Fruit fly (Drosophila melanogaster): ENCODE data around the gene CG5989.
A peak's percentile ranks its signal among the peaks of the same experiment; 100 is the strongest.

Gene CG5989

DNA sequence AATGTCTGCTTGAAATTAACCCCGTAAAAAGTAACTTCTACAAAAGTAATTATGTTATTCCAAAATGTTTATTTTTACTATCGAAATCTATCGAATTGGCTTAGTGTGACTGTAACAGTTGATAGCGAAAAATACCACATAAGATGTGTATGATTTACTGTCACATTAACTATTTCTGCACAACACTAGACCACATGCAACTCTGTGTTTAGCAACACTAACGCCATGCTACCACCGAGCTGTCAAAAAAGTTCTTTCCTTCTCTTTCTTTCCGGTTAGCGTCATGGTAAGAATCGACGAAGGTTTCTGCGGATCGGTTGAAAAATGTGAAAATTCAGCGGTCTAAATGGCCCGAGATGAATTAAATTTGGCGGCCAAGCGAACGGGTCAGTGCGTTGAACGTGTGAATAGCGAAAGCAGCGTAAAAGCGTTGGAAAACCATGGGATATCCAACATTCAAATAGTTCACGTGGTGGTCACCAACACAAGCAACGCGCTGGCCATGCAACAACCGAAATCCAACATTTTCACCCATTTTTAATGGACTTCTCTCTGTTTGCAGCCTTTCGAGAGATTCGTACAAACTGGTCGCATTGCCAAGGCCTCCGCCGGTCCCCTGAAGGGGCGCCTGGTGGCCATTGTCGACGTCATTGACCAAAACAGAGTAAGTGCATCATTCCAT, 3.1 kb downstream of the CG5989 start, which contains the start of the genes Nelf-E and RpL14 (continued):
- TF ChIP-seq pzg (GFP tag; optimal IDR thresholded peaks at IDR 0.05) = peak; percentile 100
- TF ChIP-seq sqz (GFP tag; optimal IDR thresholded peaks at IDR 0.05) = no peak
- TF ChIP-seq az2 (GFP tag; optimal IDR thresholded peaks at IDR 0.05) = peak; percentile 76
- peak; percentile 93 for TF ChIP-seq CG34422 (GFP tag; IDR thresholded peaks at IDR 0.05)
- TF ChIP-seq BtbVII (GFP tag; optimal IDR thresholded peaks at IDR 0.05) = peak; percentile 96
- peak; percentile 75 for TF ChIP-seq sisA (GFP tag; IDR thresholded peaks at IDR 0.05)
- peak; percentile 81 for TF ChIP-seq CG2889 (GFP tag; IDR thresholded peaks at IDR 0.05)
- peak; percentile 88 for TF ChIP-seq CG10274 (GFP tag; optimal IDR thresholded peaks at IDR 0.05)
- TF ChIP-seq CG11398 (GFP tag; optimal IDR thresholded peaks at IDR 0.05) = peak; percentile 98
- TF ChIP-seq Chrac-16 (GFP tag; optimal IDR thresholded peaks at IDR 0.05) = peak; percentile 80
- peak; percentile 92 for TF ChIP-seq CG14014 (GFP tag; IDR thresholded peaks at IDR 0.05)
- TF ChIP-seq CG15601 (tag; optimal IDR thresholded peaks at IDR 0.05) = peak; percentile 93
- TF ChIP-seq CG1647 (GFP tag; optimal IDR thresholded peaks at IDR 0.05) = peak; percentile 91
- TF ChIP-seq CG9437 (GFP tag; optimal IDR thresholded peaks at IDR 0.05) = peak; percentile 88
- peak; percentile 66; the same call in 1 of the 2 replicates for TF ChIP-seq CG13287 (GFP tag; IDR thresholded peaks at IDR 0.05; ENCODE audit: partially characterized antibody)
- TF ChIP-seq CG3838 (GFP tag; optimal IDR thresholded peaks at IDR 0.05) = peak; percentile 86
- peak; percentile 95 for TF ChIP-seq schlank (tag; optimal IDR thresholded peaks at IDR 0.05)
- peak; percentile 98 for TF ChIP-seq B-H2 (GFP tag; optimal IDR thresholded peaks at IDR 0.05)
- peak; percentile 92 for TF ChIP-seq stc (GFP tag; IDR thresholded peaks at IDR 0.05)
- TF ChIP-seq crol (GFP tag; IDR thresholded peaks at IDR 0.05) = peak; percentile 66
- TF ChIP-seq Lpt (GFP tag; optimal IDR thresholded peaks at IDR 0.05) = no peak
- TF ChIP-seq CG15479 (GFP tag; optimal IDR thresholded peaks at IDR 0.05) = peak; percentile 40
- peak; percentile 87 for TF ChIP-seq bowl (GFP tag; IDR thresholded peaks at IDR 0.05)
- TF ChIP-seq mirr (GFP tag; optimal IDR thresholded peaks at IDR 0.05) = peak; percentile 99
- TF ChIP-seq Adf1 (GFP tag; IDR thresholded peaks at IDR 0.05) = peak; percentile 83
- TF ChIP-seq CG8089 (GFP tag; optimal IDR thresholded peaks at IDR 0.05) = peak; percentile 96
- TF ChIP-seq C15 (GFP tag; IDR thresholded peaks at IDR 0.05) = peak; percentile 91
- peak; percentile 93 for TF ChIP-seq Hsf (GFP tag; optimal IDR thresholded peaks at IDR 0.05)
- peak; percentile 93 for TF ChIP-seq oc (tag; optimal IDR thresholded peaks at IDR 0.05)
- TF ChIP-seq CG2875 (GFP tag; optimal IDR thresholded peaks at IDR 0.05) = peak; percentile 93
- peak; percentile 61; the same call in 1 of the 3 replicates for TF ChIP-seq Opbp (GFP tag; IDR thresholded peaks at IDR 0.05; ENCODE audit: partially characterized antibody)
- peak; percentile 98 for TF ChIP-seq Rfx (GFP tag; IDR thresholded peaks at IDR 0.05)
- peak; percentile 92 for TF ChIP-seq CG12104 (GFP tag; optimal IDR thresholded peaks at IDR 0.05)
- peak; percentile 85 for TF ChIP-seq cato (GFP tag; optimal IDR thresholded peaks at IDR 0.05; ENCODE audit: borderline replicate concordance)
- TF ChIP-seq Xrp1 (GFP tag; IDR thresholded peaks at IDR 0.05) = peak; percentile 82
- peak; percentile 94 for TF ChIP-seq H15 (GFP tag; IDR thresholded peaks at IDR 0.05)
- TF ChIP-seq sug (tag; optimal IDR thresholded peaks at IDR 0.05) = peak; percentile 94
- peak; percentile 93 for TF ChIP-seq p53 (GFP tag; optimal IDR thresholded peaks at IDR 0.05)
- peak; percentile 72 for TF ChIP-seq D19A (tag; optimal IDR thresholded peaks at IDR 0.05)
- TF ChIP-seq Dbx (GFP tag; IDR thresholded peaks at IDR 0.05) = peak; percentile 96
- TF ChIP-seq nau (GFP tag; optimal IDR thresholded peaks at IDR 0.05) = no peak
- peak; percentile 82 for TF ChIP-seq CG4730 (GFP tag; IDR thresholded peaks at IDR 0.05)
- peak; percentile 96 for TF ChIP-seq org-1 (GFP tag; optimal IDR thresholded peaks at IDR 0.05)
- TF ChIP-seq CG13424 (tag; optimal IDR thresholded peaks at IDR 0.05) = peak; percentile 83
- TF ChIP-seq CTCF (GFP tag; optimal IDR thresholded peaks at IDR 0.05) = peak; percentile 70
- peak; percentile 82 for TF ChIP-seq CG11695 (GFP tag; IDR thresholded peaks at IDR 0.05)
- peak; percentile 86 for TF ChIP-seq Kr (GFP tag; optimal IDR thresholded peaks at IDR 0.05)
- peak; percentile 89 for TF ChIP-seq ase (GFP tag; IDR thresholded peaks at IDR 0.05)
- peak in 1 of 3 experiments; percentile 72 for TF ChIP-seq lola (GFP tag; optimal IDR thresholded peaks at IDR 0.05)
- peak; percentile 86 for TF ChIP-seq CG31224 (GFP tag; IDR thresholded peaks at IDR 0.05)
- peak; percentile 97 for TF ChIP-seq CG1233 (GFP tag; optimal IDR thresholded peaks at IDR 0.05)
